Worm (Caenorhabditis elegans) whole organism, midembryonic: Measurements from ENCODE around the gene F49C12.7.
"Not testable (repeated sequence)": the region's sequence is repeated elsewhere in the genome, so short reads cannot be mapped to it uniquely, and the experiment has no call there.

ENCODE experiments used
- T22C8.4 ChIP-seq: fragments of 200-800 bp; sonication (Bioruptor generic); IDR thresholded peaks from 2 replicates; pipeline ENCODE4 v1.3.6; 2022; ENCODE audit warnings: missing genetic modification characterization, missing compliant biosample characterization
- cog-1 ChIP-seq: sonication (generic microtip); optimal IDR thresholded peaks from 2 replicates; lab custom pipeline; 2016; ENCODE audit warnings: missing genetic modification characterization, missing compliant biosample characterization
- flt-1 ChIP-seq: fragments of 200-800 bp; sonication (Bioruptor generic); IDR thresholded peaks from 2 replicates; pipeline ENCODE4 v1.3.6; 2022; ENCODE audit warnings: missing genetic modification characterization, missing compliant biosample characterization
- klf-2 ChIP-seq: fragments of 200-800 bp; sonication (Bioruptor generic); conservative IDR thresholded peaks from 2 replicates; pipeline ENCODE4 v1.3.6; 2022; ENCODE audit warnings: missing genetic modification reagents, missing genetic modification characterization, missing compliant biosample characterization
- med-1 ChIP-seq: sonication (generic microtip); optimal IDR thresholded peaks from 2 replicates; lab custom pipeline; 2017; ENCODE audit warnings: missing genetic modification characterization, mild to moderate bottlenecking, missing compliant biosample characterization, antibody characterized with exemption, missing genetic modification reagents; ENCODE audit not compliant: insufficient read depth
- ref-1 ChIP-seq: fragments of 200-800 bp; sonication (Bioruptor generic); conservative IDR thresholded peaks from 2 replicates; pipeline ENCODE4 v1.3.6; 2022; ENCODE audit warnings: missing genetic modification reagents, missing genetic modification characterization, missing compliant biosample characterization
- tab-1 ChIP-seq: fragments of 200-800 bp; sonication (Bioruptor generic); IDR thresholded peaks from 2 replicates; pipeline ENCODE4 v1.3.6; 2022; ENCODE audit warnings: missing genetic modification characterization, missing compliant biosample characterization
- ztf-23 ChIP-seq: fragments of 200-800 bp; sonication (Bioruptor generic); IDR thresholded peaks from 2 replicates; pipeline ENCODE4 v1.3.6; 2022; ENCODE audit warnings: missing genetic modification reagents, missing genetic modification characterization, missing compliant biosample characterization
- ztf-29 ChIP-seq: fragments of 200-800 bp; sonication (Bioruptor generic); IDR thresholded peaks from 2 replicates; pipeline ENCODE4 v1.3.6; 2022; ENCODE audit warnings: missing genetic modification reagents, missing genetic modification characterization, missing compliant biosample characterization

Gene F49C12.7

DNA sequence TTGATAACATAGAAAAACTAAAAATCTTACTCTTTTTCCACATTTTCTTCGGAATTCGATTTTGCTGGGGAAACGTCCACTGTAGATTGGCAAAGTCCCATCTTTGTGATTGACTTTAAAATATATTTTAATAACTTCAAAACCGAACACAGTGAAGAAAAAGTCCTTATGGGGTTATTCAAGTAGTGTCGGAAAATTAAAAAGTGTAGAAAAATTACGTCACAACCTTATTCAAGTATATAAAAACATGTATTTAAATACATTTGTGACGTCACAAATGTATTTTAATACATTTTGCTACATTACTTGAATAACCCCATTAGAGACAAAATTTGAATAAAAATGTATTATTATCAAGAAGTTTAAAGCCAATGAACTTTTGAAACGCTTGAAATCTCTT, at the start of gene F49C12.7:
Gene F49C12.7, minus strand, starts transcription at position 101 of the 400 bp plus-strand sequence.
- TF ChIP-seq med-1 (GFP tag; lab: Kevin White, UChicago); flt-1; ztf-29 (GFP tag; lab: Robert Waterston, UW): not testable (repeated sequence)

ce11 chrIV:9353728-9354127, 41.0 kb upstream of the F49C12.7 start:
- TF ChIP-seq med-1 (GFP tag; lab: Kevin White, UChicago) (no peak), klf-2 (no peak), ztf-29 (GFP tag; lab: Robert Waterston, UW) (no peak), T22C8.4 (GFP tag; lab: Robert Waterston, UW) (no peak), tab-1 (GFP tag; lab: Robert Waterston, UW) (no peak), cog-1 (tag; lab: Kevin White, UChicago) (no peak), ztf-23 (GFP tag; lab: Robert Waterston, UW) (no peak)

DNA sequence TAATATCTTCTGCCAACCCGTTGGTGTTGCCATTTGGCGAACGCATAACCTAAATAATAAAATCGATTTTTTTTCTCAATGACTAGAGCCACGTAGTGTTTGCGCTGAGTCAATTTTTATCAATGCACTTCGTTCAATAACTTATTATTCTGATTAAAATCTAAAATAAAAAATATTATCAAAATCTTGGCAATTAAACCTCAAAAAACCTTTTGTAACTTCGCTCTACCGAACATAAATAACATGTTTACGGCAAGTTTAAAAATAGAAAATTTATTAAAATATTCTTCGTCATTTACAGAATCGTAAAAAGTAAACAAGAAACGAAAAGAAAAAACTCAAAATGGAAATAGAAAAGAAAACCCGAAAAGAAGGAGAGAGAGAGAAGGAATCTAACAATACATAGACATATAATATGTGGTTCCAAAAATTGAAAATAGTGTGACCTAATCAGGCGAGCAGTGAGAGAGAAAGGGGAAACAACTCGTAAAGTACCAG, 30.4 kb upstream of the F49C12.7 start, which contains the start of gene pigc-1:
Gene pigc-1, minus strand, starts transcription at position 51 of the 498 bp plus-strand sequence.
- TF ChIP-seq tab-1 (GFP tag; lab: Robert Waterston, UW) = no peak
- no peak for TF ChIP-seq klf-2
- no peak for TF ChIP-seq cog-1 (tag; lab: Kevin White, UChicago)
- no peak for TF ChIP-seq med-1 (GFP tag; lab: Kevin White, UChicago)
- TF ChIP-seq ztf-29 (GFP tag; lab: Robert Waterston, UW) = no peak
- TF ChIP-seq ref-1 (GFP tag; lab: Robert Waterston, UW) = no peak
- TF ChIP-seq flt-1 = no peak
- no peak for TF ChIP-seq T22C8.4 (GFP tag; lab: Robert Waterston, UW)
- TF ChIP-seq ztf-23 (GFP tag; lab: Robert Waterston, UW) = no peak

DNA sequence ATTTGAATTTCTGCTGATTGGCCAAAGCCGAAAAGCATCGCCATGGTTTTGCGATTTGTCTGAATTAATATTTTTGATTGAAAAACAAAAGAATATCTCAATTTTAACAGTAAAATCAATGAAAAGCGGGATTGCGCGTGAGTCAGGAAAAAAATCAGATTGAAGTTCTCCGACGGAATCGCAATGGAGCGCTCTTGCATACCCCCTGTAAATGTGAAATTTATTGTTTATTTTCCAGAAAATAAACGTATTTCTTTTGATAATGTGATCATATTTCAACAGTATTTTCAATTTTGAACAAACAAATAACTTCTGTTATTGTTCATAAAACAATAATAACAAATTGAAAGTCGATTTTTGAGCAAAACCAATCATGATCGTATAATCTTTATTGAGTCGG, 28.9 kb upstream of the F49C12.7 start, which contains the start of gene vps-26:
Gene vps-26, minus strand, starts transcription at position 200 of the 400 bp plus-strand sequence.
- TF ChIP-seq cog-1 (tag; lab: Kevin White, UChicago) (no peak), ztf-23 (GFP tag; lab: Robert Waterston, UW) (no peak), tab-1 (GFP tag; lab: Robert Waterston, UW) (no peak), klf-2 (no peak), ztf-29 (GFP tag; lab: Robert Waterston, UW) (no peak), med-1 (GFP tag; lab: Kevin White, UChicago) (no peak), flt-1 (no peak), ref-1 (GFP tag; lab: Robert Waterston, UW) (no peak), T22C8.4 (GFP tag; lab: Robert Waterston, UW) (no peak)

ce11 chrIV:9339205-9339604, 26.5 kb upstream of the F49C12.7 start, which contains the start of gene T20D3.6:
T20D3.6 (minus strand) TSS chrIV:9339305.
- TF ChIP-seq flt-1 = no peak
- TF ChIP-seq ref-1 (GFP tag; lab: Robert Waterston, UW) = no peak
- no peak for TF ChIP-seq med-1 (GFP tag; lab: Kevin White, UChicago)
- TF ChIP-seq tab-1 (GFP tag; lab: Robert Waterston, UW) = no peak
- TF ChIP-seq ztf-23 (GFP tag; lab: Robert Waterston, UW) = no peak
- TF ChIP-seq ztf-29 (GFP tag; lab: Robert Waterston, UW) = no peak
- no peak for TF ChIP-seq cog-1 (tag; lab: Kevin White, UChicago)
- no peak for TF ChIP-seq T22C8.4 (GFP tag; lab: Robert Waterston, UW)
- no peak for TF ChIP-seq klf-2

DNA sequence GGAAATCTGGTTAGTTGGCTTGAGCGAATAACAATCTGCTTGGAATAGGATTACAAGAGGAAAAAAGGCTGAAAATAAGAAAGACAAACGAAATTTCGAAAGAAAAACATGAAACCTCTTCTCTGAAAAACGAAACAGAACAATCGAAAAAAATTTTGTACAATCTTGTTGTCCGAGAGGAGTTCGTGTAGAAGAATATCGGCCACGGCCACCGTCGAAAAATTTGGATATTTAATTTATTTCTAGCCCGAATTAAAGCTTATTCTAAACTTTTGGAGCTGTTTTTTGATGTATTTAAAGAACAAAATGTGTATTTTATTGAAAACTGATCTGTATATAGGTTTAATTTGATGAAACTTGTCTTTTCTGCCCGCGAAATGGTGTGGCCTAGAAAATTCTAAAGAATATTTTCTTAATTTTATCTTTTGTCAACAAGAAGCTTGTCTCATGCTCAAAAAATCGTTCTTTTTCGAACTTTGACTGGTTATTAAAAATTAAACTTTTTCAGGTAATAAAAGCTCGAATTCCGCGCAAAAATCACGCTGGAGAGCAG, 23.9 kb upstream of the F49C12.7 start, which contains the start of gene T20D3.5:
Gene T20D3.5, plus strand, starts transcription at position 503 of the 553 bp plus-strand sequence.
- TF ChIP-seq cog-1 (tag; lab: Kevin White, UChicago) (no peak), med-1 (GFP tag; lab: Kevin White, UChicago) (no peak), klf-2 (no peak), tab-1 (GFP tag; lab: Robert Waterston, UW) (no peak), ref-1 (GFP tag; lab: Robert Waterston, UW) (no peak), T22C8.4 (GFP tag; lab: Robert Waterston, UW) (no peak), ztf-23 (GFP tag; lab: Robert Waterston, UW) (no peak), flt-1 (no peak), ztf-29 (GFP tag; lab: Robert Waterston, UW) (no peak)

- TF ChIP-seq med-1 (GFP tag; lab: Kevin White, UChicago) (no peak), T22C8.4 (GFP tag; lab: Robert Waterston, UW) (no peak), cog-1 (tag; lab: Kevin White, UChicago) (no peak), ref-1 (GFP tag; lab: Robert Waterston, UW) (no peak), ztf-23 (GFP tag; lab: Robert Waterston, UW) (no peak), flt-1 (no peak), ztf-29 (GFP tag; lab: Robert Waterston, UW) (no peak), klf-2 (no peak), tab-1 (GFP tag; lab: Robert Waterston, UW) (no peak)
Observed at ce11 chrIV:9335552-9336251, 23.0 kb upstream of the F49C12.7 start, which contains the start of the genes coa-4 and T20D3.14. coa-4 (minus strand) TSS chrIV:9335602. T20D3.14 (minus strand) TSS chrIV:9335909.

ce11 chrIV:9333007-9333406, 20.3 kb upstream of the F49C12.7 start:
- TF ChIP-seq tab-1 (GFP tag; lab: Robert Waterston, UW) (no peak), ztf-29 (GFP tag; lab: Robert Waterston, UW) (no peak), T22C8.4 (GFP tag; lab: Robert Waterston, UW) (no peak), ztf-23 (GFP tag; lab: Robert Waterston, UW) (no peak), med-1 (GFP tag; lab: Kevin White, UChicago) (no peak), flt-1 (no peak), cog-1 (tag; lab: Kevin White, UChicago) (no peak), klf-2 (no peak), ref-1 (GFP tag; lab: Robert Waterston, UW) (no peak)
